2 worm cellular contexts compared by ENCODE assay signal in genomic region chrV:12555872-12556271, ce11.
TF ChIP-seq lines count a peak whose summit lies in the region.

No protein-coding gene starts in this region.

TF ChIP-seq in whole organism, L1 larva, 84 proteins besides CTCF, POLR2A, EP300 and RAD21 (continued from another document):
- TF ChIP-seq nhr-85 (tag; lab: Kevin White, UChicago) (peak; percentile 84), F16B12.6 (tag; optimal IDR thresholded peaks at IDR 0.05; lab: Kevin White, UChicago) (no peak), blmp-1 (tag; optimal IDR thresholded peaks at IDR 0.05; lab: Kevin White, UChicago) (peak; percentile 80), aha-1 (tag; optimal IDR thresholded peaks at IDR 0.05; lab: Kevin White, UChicago) (no peak), nhr-77 (tag; optimal IDR thresholded peaks at IDR 0.05; lab: Kevin White, UChicago) (no peak), fkh-4 (tag; optimal IDR thresholded peaks at IDR 0.05; lab: Kevin White, UChicago; ENCODE audit: borderline replicate concordance) (no peak), nhr-19 (GFP tag; conservative IDR thresholded peaks at IDR 0.05; lab: Robert Waterston, UW) (peak; percentile 21), dsc-1 (tag; optimal IDR thresholded peaks at IDR 0.05; lab: Kevin White, UChicago) (no peak), ceh-8 (GFP tag; optimal IDR thresholded peaks at IDR 0.05; lab: Kevin White, UChicago) (no peak), hpl-2 (GFP tag; optimal IDR thresholded peaks at IDR 0.05; lab: Kevin White, UChicago) (no peak), elt-3 (tag; optimal IDR thresholded peaks at IDR 0.05; lab: Kevin White, UChicago) (peak in 3 of 6 experiments; percentile 32 to 85 (median 59)), mdl-1 (tag; optimal IDR thresholded peaks at IDR 0.05; lab: Kevin White, UChicago) (no peak), irx-1 (tag; optimal IDR thresholded peaks at IDR 0.05; lab: Kevin White, UChicago) (no peak)

TF ChIP-seq in whole organism, L2 larva, 48 proteins besides CTCF, POLR2A, EP300 and RAD21 (continued from another document):
- TF ChIP-seq Y55F3AM.14 (GFP tag; optimal IDR thresholded peaks at IDR 0.05; lab: Kevin White, UChicago) (no peak), nhr-25 (tag; optimal IDR thresholded peaks at IDR 0.05; lab: Kevin White, UChicago) (no peak), nhr-11 (tag; optimal IDR thresholded peaks at IDR 0.05; lab: Kevin White, UChicago) (no peak), mbf-1 (tag; optimal IDR thresholded peaks at IDR 0.05; lab: Kevin White, UChicago) (no peak), ztf-1 (GFP tag; conservative IDR thresholded peaks at IDR 0.05; lab: Robert Waterston, UW) (no peak), nhr-12 (tag; optimal IDR thresholded peaks at IDR 0.05; lab: Kevin White, UChicago) (no peak), mab-5 (tag; optimal IDR thresholded peaks at IDR 0.05; lab: Kevin White, UChicago) (no peak), elt-3 (tag; optimal IDR thresholded peaks at IDR 0.05; lab: Kevin White, UChicago) (no peak), F13H6.1 (tag; optimal IDR thresholded peaks at IDR 0.05; lab: Kevin White, UChicago) (no peak), gmeb-1 (tag; optimal IDR thresholded peaks at IDR 0.05; lab: Kevin White, UChicago) (peak; percentile 13), R02D3.7 (tag; optimal IDR thresholded peaks at IDR 0.05; lab: Kevin White, UChicago) (no peak), unc-39 (tag; optimal IDR thresholded peaks at IDR 0.05; lab: Kevin White, UChicago) (no peak), nhr-10 (tag; optimal IDR thresholded peaks at IDR 0.05; lab: Kevin White, UChicago) (no peak), C34F6.9 (tag; optimal IDR thresholded peaks at IDR 0.05; lab: Kevin White, UChicago) (no peak), lin-11 (tag; optimal IDR thresholded peaks at IDR 0.05; lab: Kevin White, UChicago) (no peak), lin-13 (GFP tag; optimal IDR thresholded peaks at IDR 0.05; lab: Kevin White, UChicago) (no peak), dmd-4 (tag; optimal IDR thresholded peaks at IDR 0.05; lab: Kevin White, UChicago) (no peak), ama-1 (optimal IDR thresholded peaks at IDR 0.05; lab: Kevin White, UChicago) (peak; percentile 24), ceh-16 (tag; optimal IDR thresholded peaks at IDR 0.05; lab: Kevin White, UChicago) (no peak), nhr-6 (tag; optimal IDR thresholded peaks at IDR 0.05; lab: Kevin White, UChicago) (no peak), lsy-2 (tag; optimal IDR thresholded peaks at IDR 0.05; lab: Kevin White, UChicago) (no peak), ZK546.5 (tag; optimal IDR thresholded peaks at IDR 0.05; lab: Kevin White, UChicago) (no peak), mdl-1 (tag; optimal IDR thresholded peaks at IDR 0.05; lab: Kevin White, UChicago) (no peak), crh-2 (tag; optimal IDR thresholded peaks at IDR 0.05; lab: Kevin White, UChicago) (no peak), blmp-1 (tag; optimal IDR thresholded peaks at IDR 0.05; lab: Kevin White, UChicago; ENCODE audit: insufficient read depth) (peak; percentile 38), nhr-21 (tag; optimal IDR thresholded peaks at IDR 0.05; lab: Kevin White, UChicago) (peak; percentile 58), elt-1 (tag; optimal IDR thresholded peaks at IDR 0.05; lab: Kevin White, UChicago) (no peak), alr-1 (tag; optimal IDR thresholded peaks at IDR 0.05; lab: Kevin White, UChicago) (no peak), sma-3 (GFP tag; optimal IDR thresholded peaks at IDR 0.05; lab: Kevin White, UChicago) (peak; percentile 78)
